Worm (Caenorhabditis elegans): ENCODE measurements around the gene C13A2.9.
"Not testable (repeated sequence)": the region's sequence is repeated elsewhere in the genome, so short reads cannot be mapped to it uniquely, and the experiment has no call there.

C13A2.9 gene

ce11 chrV:7264042-7264441, at the start of gene C13A2.9:
Gene C13A2.9, minus strand, starts transcription at chrV:7264142.
- TF ChIP-seq alr-1 (tag; optimal IDR thresholded peaks at IDR 0.05; ENCODE audit: borderline replicate concordance) (no peak), hlh-17 (GFP tag; optimal IDR thresholded peaks at IDR 0.05; ENCODE audit: borderline replicate concordance) (no peak), lin-39 (tag; optimal IDR thresholded peaks at IDR 0.05) (no peak), Y116A8C.19 (tag; optimal IDR thresholded peaks at IDR 0.05; ENCODE audit: borderline replicate concordance) (no peak), nhr-77 (tag; optimal IDR thresholded peaks at IDR 0.05) (no peak), nhr-28 (tag; optimal IDR thresholded peaks at IDR 0.05) (no peak)

- TF ChIP-seq lin-15B (tag; optimal IDR thresholded peaks at IDR 0.05) (no peak), dpl-1 (GFP tag; optimal IDR thresholded peaks at IDR 0.05) (no peak), lin-39 (tag; optimal IDR thresholded peaks at IDR 0.05) (no peak), aly-2 (tag; optimal IDR thresholded peaks at IDR 0.05) (no peak), fkh-8 (tag; optimal IDR thresholded peaks at IDR 0.05) (no peak), lin-14 (GFP tag; optimal IDR thresholded peaks at IDR 0.05) (no peak), aha-1 (tag; optimal IDR thresholded peaks at IDR 0.05) (no peak), Y116A8C.19 (tag; optimal IDR thresholded peaks at IDR 0.05; ENCODE audit: borderline replicate concordance) (no peak)
These were observed 49.3 kb upstream of the C13A2.9 start, which contains the start of gene srx-6 for ce11 chrV:7313233-7313632. Gene srx-6, minus strand, starts transcription at chrV:7313333.

ce11 chrV:7307089-7307488, 43.1 kb upstream of the C13A2.9 start, which contains the start of gene F07G11.1:
Gene F07G11.1, plus strand, starts transcription at chrV:7307389.
- TF ChIP-seq nhr-77 (tag; optimal IDR thresholded peaks at IDR 0.05) (no peak), efl-1 (optimal IDR thresholded peaks at IDR 0.05) (no peak), efl-1 (GFP tag; optimal IDR thresholded peaks at IDR 0.05 in 1 of 2) (peak in 1 of 2 experiments; percentile 28)

ce11 chrV:7304506-7304905, 40.6 kb upstream of the C13A2.9 start, which contains the start of gene F07G11.2:
Gene F07G11.2, plus strand, starts transcription at chrV:7304806.
- TF ChIP-seq blmp-1, zag-1, nhr-11 (tag; optimal IDR thresholded peaks at IDR 0.05): not testable (repeated sequence)

ce11 chrV:7298463-7298862, 34.5 kb upstream of the C13A2.9 start, which contains the start of gene F07G11.3:
Gene F07G11.3, plus strand, starts transcription at chrV:7298763.
- TF ChIP-seq hpl-2 (GFP tag; optimal IDR thresholded peaks at IDR 0.05) (no peak), fkh-8 (tag; optimal IDR thresholded peaks at IDR 0.05) (no peak), unc-30 (tag; optimal IDR thresholded peaks at IDR 0.05) (no peak), ama-1 (optimal IDR thresholded peaks at IDR 0.05) (no peak), sox-4 (tag; optimal IDR thresholded peaks at IDR 0.05) (no peak), nhr-47 (tag; optimal IDR thresholded peaks at IDR 0.05) (no peak), nhr-71 (tag; optimal IDR thresholded peaks at IDR 0.05) (no peak), nhr-11 (tag; optimal IDR thresholded peaks at IDR 0.05) (no peak), snu-23 (GFP tag; optimal IDR thresholded peaks at IDR 0.05) (no peak), ceh-90 (tag; optimal IDR thresholded peaks at IDR 0.05) (no peak), hlh-17 (GFP tag; optimal IDR thresholded peaks at IDR 0.05; ENCODE audit: borderline replicate concordance) (no peak), ztf-11 (tag; optimal IDR thresholded peaks at IDR 0.05) (no peak), irx-1 (tag; optimal IDR thresholded peaks at IDR 0.05) (no peak), pqm-1 (tag; optimal IDR thresholded peaks at IDR 0.05) (no peak), C34B4.2 (tag; optimal IDR thresholded peaks at IDR 0.05) (no peak)

DNA sequence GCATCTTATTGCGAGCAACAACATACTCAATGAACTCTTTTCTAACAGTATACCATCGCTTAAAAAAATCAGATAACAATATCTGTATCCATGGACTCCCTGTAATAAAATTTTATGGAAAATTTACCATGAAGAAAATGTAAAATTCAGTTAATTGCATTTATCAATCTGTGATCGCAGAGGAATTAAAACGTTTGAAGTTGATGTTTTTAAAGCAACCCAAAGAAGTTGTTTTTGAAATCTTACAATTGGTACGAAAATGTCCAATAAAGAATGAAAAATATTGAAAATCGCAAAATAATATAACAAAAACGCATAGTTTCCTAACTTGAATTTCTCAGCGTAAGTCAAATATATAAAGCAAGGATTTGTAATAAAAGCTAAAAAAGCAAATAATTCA, 33.3 kb upstream of the C13A2.9 start, which contains the start of gene srj-32:
Gene srj-32 (minus strand): TSS at position 101 of the 400 bp plus-strand sequence.
- TF ChIP-seq ceh-82 (tag; optimal IDR thresholded peaks at IDR 0.05) = no peak
- TF ChIP-seq lin-14 (GFP tag; optimal IDR thresholded peaks at IDR 0.05) = no peak
- no peak for TF ChIP-seq alr-1 (tag; optimal IDR thresholded peaks at IDR 0.05; ENCODE audit: borderline replicate concordance)
- no peak for TF ChIP-seq mab-9 (GFP tag; IDR thresholded peaks at IDR 0.05)
- no peak for TF ChIP-seq snu-23 (GFP tag; optimal IDR thresholded peaks at IDR 0.05)
- no peak for TF ChIP-seq lin-39 (tag; optimal IDR thresholded peaks at IDR 0.05)

Measured in whole organism, L1 larva.